Fruit fly (Drosophila melanogaster) whole organism, embryonic: ENCODE measurements around the gene betaTub65B.

ENCODE experiments used
- ATbp ChIP-seq: fragments of 200-800 bp; sonication (Bioruptor generic); optimal IDR thresholded peaks from 2 replicates; lab custom pipeline; 2017; ENCODE audit warnings: missing biosample characterization, mild to moderate bottlenecking, missing genetic modification characterization, missing genetic modification reagents
- Atf-2 ChIP-seq: fragments of 200-800 bp; sonication (Bioruptor generic); optimal IDR thresholded peaks from 2 replicates; lab custom pipeline; 2016; ENCODE audit warnings: missing biosample characterization, missing genetic modification characterization
- CG10565 ChIP-seq: fragments of 200-800 bp; sonication (Bioruptor generic); optimal IDR thresholded peaks from 3 replicates; lab custom pipeline; 2016; ENCODE audit warnings: missing biosample characterization, mild to moderate bottlenecking, missing genetic modification characterization
- CG11085 ChIP-seq: fragments of 200-800 bp; sonication (Bioruptor generic); IDR thresholded peaks from 2 replicates; pipeline ENCODE4 v1.3.6; 2022; ENCODE audit warnings: missing biosample characterization, missing genetic modification characterization
- CG11504 ChIP-seq: fragments of 200-800 bp; sonication (Bioruptor generic); optimal IDR thresholded peaks from 3 replicates; lab custom pipeline; 2019; ENCODE audit warnings: missing biosample characterization, mild to moderate bottlenecking, missing genetic modification characterization, moderate library complexity
- CG13424 ChIP-seq: fragments of 200-800 bp; sonication (Bioruptor generic); optimal IDR thresholded peaks from 2 replicates; lab custom pipeline; 2019; ENCODE audit warnings: missing biosample characterization, mild to moderate bottlenecking, missing genetic modification characterization, moderate library complexity
- CG14667 ChIP-seq: fragments of 200-800 bp; sonication (Bioruptor generic); IDR thresholded peaks from 2 replicates; pipeline ENCODE4 v1.3.6; 2022; ENCODE audit warnings: missing biosample characterization, missing genetic modification characterization
- CG17359 ChIP-seq: fragments of 200-800 bp; sonication (Bioruptor generic); optimal IDR thresholded peaks from 3 replicates; lab custom pipeline; 2018; ENCODE audit warnings: missing biosample characterization, mild to moderate bottlenecking, missing genetic modification characterization, moderate library complexity
- CG17612 ChIP-seq: fragments of 200-800 bp; sonication (Bioruptor generic); IDR thresholded peaks from 2 replicates; pipeline ENCODE4 v1.3.6; 2022; ENCODE audit warnings: missing biosample characterization, missing genetic modification characterization
- CG1792 ChIP-seq: fragments of 200-800 bp; sonication (Bioruptor generic); optimal IDR thresholded peaks from 2 replicates; lab custom pipeline; 2016; ENCODE audit warnings: missing biosample characterization, missing genetic modification characterization
- CG2678 ChIP-seq: fragments of 200-800 bp; sonication (Bioruptor generic); optimal IDR thresholded peaks from 3 replicates; lab custom pipeline; 2019; ENCODE audit warnings: missing biosample characterization, mild to moderate bottlenecking, missing genetic modification characterization, moderate library complexity
- CG32532 ChIP-seq: fragments of 200-800 bp; sonication (Bioruptor generic); IDR thresholded peaks from 2 replicates; pipeline ENCODE4 v1.3.6; 2022; ENCODE audit warnings: missing biosample characterization, missing genetic modification characterization
- CG6683 ChIP-seq: fragments of 200-800 bp; sonication (Bioruptor generic); optimal IDR thresholded peaks from 2 replicates; lab custom pipeline; 2017; ENCODE audit warnings: missing biosample characterization, mild to moderate bottlenecking, missing genetic modification characterization, missing genetic modification reagents
- CG7839 ChIP-seq: fragments of 200-800 bp; sonication (Bioruptor generic); optimal IDR thresholded peaks from 3 replicates; lab custom pipeline; 2018; ENCODE audit warnings: missing biosample characterization, mild to moderate bottlenecking, missing genetic modification characterization, moderate library complexity
- CG8281 ChIP-seq: fragments of 200-800 bp; sonication (Bioruptor generic); optimal IDR thresholded peaks from 2 replicates; lab custom pipeline; 2018; ENCODE audit warnings: missing biosample characterization, mild to moderate bottlenecking, missing genetic modification characterization, moderate library complexity
- CG9215 ChIP-seq: fragments of 200-800 bp; sonication (Bioruptor generic); IDR thresholded peaks from 2 replicates; pipeline ENCODE4 v1.3.6; 2022; ENCODE audit warnings: missing biosample characterization, missing genetic modification characterization
- CG9797 ChIP-seq: fragments of 200-800 bp; sonication (Bioruptor generic); optimal IDR thresholded peaks from 3 replicates; lab custom pipeline; 2018; ENCODE audit warnings: missing biosample characterization, mild to moderate bottlenecking, missing genetic modification characterization
- CrebB ChIP-seq: fragments of 200-800 bp; sonication (Bioruptor generic); optimal IDR thresholded peaks from 3 replicates; lab custom pipeline; 2018; ENCODE audit warnings: missing biosample characterization, mild to moderate bottlenecking, missing genetic modification characterization
- Eip74EF ChIP-seq, 2 experiments: fragments of 200-800 bp in 1 of 2; fragments of >200 bp in 1 of 2; sonication (Bioruptor generic) in 1 of 2; optimal IDR thresholded peaks; 2 replicates each; lab custom pipeline; 2017 to 2019; ENCODE audit warnings: missing biosample characterization in 2 of 2, missing genetic modification characterization in 2 of 2, mild to moderate bottlenecking in 1 of 2, moderate library complexity in 1 of 2
- Hr51 ChIP-seq, 2 experiments: fragments of 200-800 bp; sonication (Bioruptor generic); optimal IDR thresholded peaks; 2 replicates in 1 of 2; 3 replicates in 1 of 2; lab custom pipeline; 2016 to 2018; ENCODE audit warnings: missing biosample characterization in 2 of 2, missing genetic modification characterization in 2 of 2, mild to moderate bottlenecking in 1 of 2, moderate library complexity in 1 of 2
- Lim3 ChIP-seq: fragments of 200-800 bp; sonication (Bioruptor generic); IDR thresholded peaks from 2 replicates; pipeline ENCODE4 v1.3.6; 2022; ENCODE audit warnings: missing biosample characterization, missing genetic modification characterization
- MBD-R2 ChIP-seq: fragments of 200-800 bp; sonication (Bioruptor generic); IDR thresholded peaks from 2 replicates; pipeline ENCODE4 v1.3.6; 2022; ENCODE audit warnings: missing biosample characterization, missing genetic modification characterization
- Med ChIP-seq: fragments of 200-800 bp; sonication (Bioruptor generic); peaks from one replicate; lab custom pipeline; 2016; ENCODE audit warnings: missing biosample characterization, missing genetic modification characterization, mild to moderate bottlenecking, inconsistent platforms, moderate library complexity
- PHDP ChIP-seq: fragments of 200-800 bp; sonication (Bioruptor generic); optimal IDR thresholded peaks from 3 replicates; lab custom pipeline; 2018; ENCODE audit warnings: missing biosample characterization, mild to moderate bottlenecking, missing genetic modification characterization, moderate library complexity
- Rx ChIP-seq: fragments of 200-800 bp; sonication (Bioruptor generic); IDR thresholded peaks from 2 replicates; pipeline ENCODE4 v1.3.6; 2022; ENCODE audit warnings: missing biosample characterization, missing genetic modification characterization
- Six4 ChIP-seq: fragments of 200-800 bp; sonication (Bioruptor generic); optimal IDR thresholded peaks from 2 replicates; lab custom pipeline; 2016; ENCODE audit warnings: missing biosample characterization, missing genetic modification characterization
- Sox100B ChIP-seq: fragments of 200-800 bp; sonication (Bioruptor generic); optimal IDR thresholded peaks from 3 replicates; lab custom pipeline; 2018; ENCODE audit warnings: missing biosample characterization, mild to moderate bottlenecking, missing genetic modification characterization
- Sox102F ChIP-seq: fragments of 200-800 bp; sonication (Bioruptor generic); optimal IDR thresholded peaks from 2 replicates; lab custom pipeline; 2018; ENCODE audit warnings: missing biosample characterization, mild to moderate bottlenecking, missing genetic modification characterization, moderate library complexity
- Trl ChIP-seq, 3 experiments: fragments of >200 bp in 2 of 3; fragments of 200-800 bp in 1 of 3; sonication (Bioruptor generic) in 1 of 3; optimal IDR thresholded peaks; 2 replicates in 1 of 3; 3 replicates in 2 of 3; lab custom pipeline; 2016 to 2017; ENCODE audit warnings: missing biosample characterization in 1 of 3, missing genetic modification characterization in 1 of 3
- ab ChIP-seq: fragments of 200-800 bp; sonication (Bioruptor generic); optimal IDR thresholded peaks from 2 replicates; lab custom pipeline; 2016; ENCODE audit warnings: missing biosample characterization, missing genetic modification characterization
- ap ChIP-seq: fragments of 200-800 bp; sonication (Bioruptor generic); IDR thresholded peaks from 2 replicates; pipeline ENCODE4 v1.3.6; 2022; ENCODE audit warnings: missing biosample characterization, missing genetic modification characterization
- dmrt99B ChIP-seq: fragments of 200-800 bp; sonication (Bioruptor generic); optimal IDR thresholded peaks from 2 replicates; lab custom pipeline; 2018; ENCODE audit warnings: missing biosample characterization, mild to moderate bottlenecking, missing genetic modification characterization, moderate library complexity
- fd3F ChIP-seq: fragments of 200-800 bp; sonication (Bioruptor generic); optimal IDR thresholded peaks from 2 replicates; lab custom pipeline; 2018; ENCODE audit warnings: missing biosample characterization, mild to moderate bottlenecking, missing genetic modification characterization, moderate library complexity
- fd96Cb ChIP-seq: fragments of 200-800 bp; sonication (Bioruptor generic); optimal IDR thresholded peaks from 2 replicates; lab custom pipeline; 2018; ENCODE audit warnings: missing biosample characterization, mild to moderate bottlenecking, missing genetic modification characterization, moderate library complexity
- gem ChIP-seq: fragments of 200-800 bp; sonication (Bioruptor generic); optimal IDR thresholded peaks from 2 replicates; lab custom pipeline; 2019; ENCODE audit warnings: missing biosample characterization, mild to moderate bottlenecking, missing genetic modification characterization, moderate library complexity
- hb ChIP-seq: fragments of 200-800 bp; sonication (Bioruptor generic); IDR thresholded peaks from 3 replicates; pipeline ENCODE4 v1.3.6; 2022; ENCODE audit warnings: missing biosample characterization, missing genetic modification characterization; ENCODE audit not compliant: partially characterized antibody
- her ChIP-seq: fragments of 200-800 bp; sonication (Bioruptor generic); optimal IDR thresholded peaks from 2 replicates; lab custom pipeline; 2016; ENCODE audit warnings: missing biosample characterization, missing genetic modification characterization
- nmo ChIP-seq: fragments of 200-800 bp; sonication (Bioruptor generic); optimal IDR thresholded peaks from 2 replicates; lab custom pipeline; 2018; ENCODE audit warnings: missing biosample characterization, mild to moderate bottlenecking, missing genetic modification characterization, moderate library complexity
- nom ChIP-seq: fragments of 200-800 bp; sonication (Bioruptor generic); optimal IDR thresholded peaks from 2 replicates; lab custom pipeline; 2017; ENCODE audit warnings: missing biosample characterization, missing genetic modification characterization, mild to moderate bottlenecking, moderate library complexity, missing genetic modification reagents
- prd ChIP-seq, 3 experiments: fragments of >200 bp in 2 of 3; fragments of 200-800 bp in 1 of 3; sonication (Bioruptor generic) in 1 of 3; optimal IDR thresholded peaks in 2 of 3; IDR thresholded peaks in 1 of 3; 2 replicates in 2 of 3; 3 replicates in 1 of 3; pipeline versions ENCODE4 v1.3.6 to Lab custom; 2017 to 2022; ENCODE audit warnings: missing biosample characterization in 1 of 3, missing genetic modification characterization in 1 of 3
- row ChIP-seq: fragments of 200-800 bp; sonication (Bioruptor generic); IDR thresholded peaks from 3 replicates; pipeline ENCODE4 v1.3.6; 2022; ENCODE audit warnings: missing biosample characterization, missing genetic modification characterization
- sens ChIP-seq: fragments of 200-800 bp; sonication (Bioruptor generic); peaks from one replicate; lab custom pipeline; 2016; ENCODE audit warnings: missing biosample characterization, missing genetic modification characterization
- slou ChIP-seq: fragments of 200-800 bp; sonication (Bioruptor generic); optimal IDR thresholded peaks from 3 replicates; lab custom pipeline; 2016; ENCODE audit warnings: missing biosample characterization, missing genetic modification characterization
- tap ChIP-seq: fragments of 200-800 bp; optimal IDR thresholded peaks from 3 replicates; lab custom pipeline; 2019; ENCODE audit warnings: missing biosample characterization, mild to moderate bottlenecking, missing genetic modification characterization, moderate library complexity
- trem ChIP-seq: fragments of 200-800 bp; optimal IDR thresholded peaks from 3 replicates; lab custom pipeline; 2019; ENCODE audit warnings: missing biosample characterization, mild to moderate bottlenecking, missing genetic modification characterization, moderate library complexity

betaTub65B gene

dm6 chr3L:6576709-6577108 is 46.2 kb downstream of the betaTub65B start (continued):
- TF ChIP-seq CG10565 (GFP tag; lab: Kevin White, UChicago) = no peak
- TF ChIP-seq CrebB = peak; percentile 27
- TF ChIP-seq Six4 = peak; percentile 45
- TF ChIP-seq hb (GFP tag; lab: Robert Waterston, UW) = no peak
- TF ChIP-seq MBD-R2 (GFP tag; lab: Robert Waterston, UW) = no peak
- TF ChIP-seq ab (GFP tag; lab: Kevin White, UChicago) = no peak
- TF ChIP-seq fd3F (GFP tag; lab: Kevin White, UChicago) = peak; percentile 42
- peak; percentile 68 for TF ChIP-seq CG32532
- TF ChIP-seq CG9797 (GFP tag; lab: Kevin White, UChicago) = no peak
- peak; percentile 13 for TF ChIP-seq Atf-2 (GFP tag; lab: Kevin White, UChicago)
- peak; percentile 76 for TF ChIP-seq Rx (GFP tag; lab: Robert Waterston, UW)
- no peak for TF ChIP-seq slou (GFP tag; lab: Kevin White, UChicago)

- TF ChIP-seq tap (peak; percentile 22), ap (GFP tag; lab: Robert Waterston, UW) (no peak), gem (tag; lab: Kevin White, UChicago) (peak; percentile 42), CG17612 (peak; percentile 72; the same call in 1 of the 2 replicates), row (peak; percentile 30; the same call in 1 of the 3 replicates), dmrt99B (peak; percentile 46), nom (GFP tag; lab: Kevin White, UChicago) (no peak), Lim3 (GFP tag; lab: Robert Waterston, UW) (no peak), CG17359 (tag; lab: Kevin White, UChicago) (peak; percentile 27), CG6683 (GFP tag; lab: Kevin White, UChicago) (no peak), Sox102F (peak; percentile 41), CG14667 (GFP tag; lab: Robert Waterston, UW) (no peak), ATbp (GFP tag; lab: Kevin White, UChicago) (peak; percentile 12), Eip74EF (GFP tag; optimal IDR thresholded peaks at IDR 0.05; lab: Kevin White, UChicago) (peak in 1 of 2 experiments; percentile 26), CG13424 (tag; lab: Kevin White, UChicago) (peak; percentile 9), CG2678 (tag; lab: Kevin White, UChicago) (peak; percentile 31), CG11085 (GFP tag; lab: Robert Waterston, UW) (no peak), Med (GFP tag; lab: Kevin White, UChicago) (peak; percentile 45), fd96Cb (tag; lab: Kevin White, UChicago) (peak; percentile 10), CG8281 (peak; percentile 99), sens (peak; percentile 11), CG7839 (tag; lab: Kevin White, UChicago) (peak; percentile 6), PHDP (tag; lab: Kevin White, UChicago) (peak; percentile 16), Sox100B (GFP tag; lab: Kevin White, UChicago) (no peak), prd (optimal IDR thresholded peaks at IDR 0.05; lab: Kevin White, UChicago) (no peak), prd (GFP tag; IDR thresholded peaks at IDR 0.05; lab: Robert Waterston, UW) (0 out of 3 replicates have a peak, but pooled peaks have one; percentile 6), Trl (optimal IDR thresholded peaks at IDR 0.05; lab: Kevin White, UChicago) (no peak), Trl (GFP tag; optimal IDR thresholded peaks at IDR 0.05; lab: Kevin White, UChicago) (no peak), CG11504 (peak; percentile 39), trem (tag; lab: Kevin White, UChicago) (no peak), CG9215 (GFP tag; lab: Robert Waterston, UW) (no peak), CG1792 (no peak), her (GFP tag; lab: Kevin White, UChicago) (no peak), Hr51 (GFP tag; optimal IDR thresholded peaks at IDR 0.05; lab: Kevin White, UChicago) (peak in 1 of 2 experiments; percentile 32), nmo (GFP tag; lab: Kevin White, UChicago) (peak; percentile 17)
Observed at dm6 chr3L:6577313-6577852, 46.9 kb downstream of the betaTub65B start.
